Worm (Caenorhabditis elegans): ENCODE data around the gene srh-258.

DNA sequence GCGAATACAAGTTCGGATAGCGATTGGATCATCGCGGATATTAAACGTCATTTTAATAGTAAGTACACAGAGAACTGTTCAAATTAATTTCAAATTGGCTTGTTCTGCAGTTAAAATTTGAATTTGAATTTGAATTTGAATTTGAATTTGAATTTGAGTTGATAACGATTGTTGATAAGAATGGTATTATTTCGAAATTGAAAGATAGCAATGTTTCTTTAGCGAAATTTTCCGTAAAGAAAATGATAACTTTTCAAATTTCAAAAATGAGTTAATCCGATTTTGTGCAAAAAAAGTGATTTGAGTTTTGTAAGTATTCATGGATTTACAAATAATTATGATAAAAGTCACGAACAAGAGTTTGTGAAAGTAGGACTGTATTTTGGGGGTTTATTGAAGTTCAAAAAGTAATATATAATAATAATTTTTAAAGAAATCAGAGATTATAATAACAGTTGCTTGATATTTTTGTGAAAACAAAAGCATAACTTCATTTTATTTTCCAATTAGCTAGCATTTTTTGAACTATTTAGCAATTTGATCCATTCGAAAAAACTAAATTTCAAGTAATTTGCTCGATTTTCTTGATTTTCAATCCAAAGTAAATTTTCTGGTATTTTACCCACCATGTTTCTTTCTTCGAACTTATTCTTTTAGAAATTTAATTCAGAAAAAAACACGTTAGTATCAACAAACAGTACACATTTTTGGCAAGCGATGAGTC is 20.6 kb downstream of the srh-258 start, which contains the start of gene Y36E3A.2:
- TF ChIP-seq Y55F3AM.14 (GFP tag; optimal IDR thresholded peaks at IDR 0.05) (no peak), mdl-1 (tag; optimal IDR thresholded peaks at IDR 0.05) (no peak), egl-27 (tag; optimal IDR thresholded peaks at IDR 0.05) (no peak), nhr-12 (tag; optimal IDR thresholded peaks at IDR 0.05) (no peak), sma-9 (GFP tag; optimal IDR thresholded peaks at IDR 0.05) (no peak), sma-9 (tag; optimal IDR thresholded peaks at IDR 0.05) (no peak), ama-1 (optimal IDR thresholded peaks at IDR 0.05) (no peak)

Measured in whole organism, L2 larva.